Fruit fly (Drosophila melanogaster): Measurements from ENCODE around the gene alphaTub67C.

The alphaTub67C gene

DNA sequence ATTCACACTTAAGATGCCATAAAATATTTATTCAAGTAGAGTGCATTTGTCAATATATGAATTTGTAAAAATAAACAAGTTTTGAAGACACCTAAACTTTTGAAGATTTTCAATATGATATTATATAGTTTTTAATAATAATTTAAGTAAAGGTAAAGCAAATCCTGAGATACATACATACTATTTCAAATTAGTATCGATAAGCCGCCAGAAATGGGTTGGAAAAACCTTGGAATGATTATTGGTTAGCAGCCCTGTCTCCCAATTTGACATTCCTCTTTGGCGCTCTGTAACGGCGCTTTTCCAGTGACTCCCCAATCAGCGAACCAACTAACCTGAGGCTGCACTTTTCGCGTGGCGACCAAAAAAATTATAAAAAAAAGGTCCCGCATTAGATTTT, at the start of gene alphaTub67C:
alphaTub67C (plus strand) TSS at position 301 of the 400 bp plus-strand sequence.
- TF ChIP-seq Sin3A (optimal IDR thresholded peaks at IDR 0.05) (no peak), Myc (optimal IDR thresholded peaks at IDR 0.05) (no peak), ttk (optimal IDR thresholded peaks at IDR 0.05) (no peak), insv (optimal IDR thresholded peaks at IDR 0.05) (no peak), h (optimal IDR thresholded peaks at IDR 0.05) (no peak), psq (optimal IDR thresholded peaks at IDR 0.05) (no peak)

- TF ChIP-seq psq (optimal IDR thresholded peaks at IDR 0.05) (no peak), ttk (optimal IDR thresholded peaks at IDR 0.05) (no peak), Sin3A (optimal IDR thresholded peaks at IDR 0.05) (no peak), h (optimal IDR thresholded peaks at IDR 0.05) (no peak), Myc (optimal IDR thresholded peaks at IDR 0.05) (no peak), insv (optimal IDR thresholded peaks at IDR 0.05) (no peak)
These were observed 43.3 kb upstream of the alphaTub67C start, which contains the start of gene CG8329 for dm6 chr3L:9637812-9638211. TSS of gene CG8329 (plus strand) at chr3L:9638112.

DNA sequence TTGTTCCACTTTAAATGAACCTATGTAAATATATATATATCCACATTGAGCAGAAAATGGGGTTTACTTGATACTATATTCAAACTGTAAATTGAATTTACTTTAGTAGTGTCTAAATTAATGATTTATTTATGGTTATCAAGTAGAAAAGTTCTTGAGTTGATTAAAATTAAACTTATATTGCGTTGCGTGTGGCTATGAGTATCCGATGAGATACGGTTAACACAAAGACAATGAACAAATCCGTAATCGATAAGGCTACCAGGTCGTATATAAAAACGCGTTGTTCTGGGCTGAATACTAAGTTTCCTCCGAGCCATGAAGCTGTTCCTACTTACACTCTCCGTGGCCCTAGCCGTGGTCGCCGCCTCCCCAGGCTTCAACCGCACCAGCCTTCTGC, 42.1 kb upstream of the alphaTub67C start, which contains the start of gene CG18179:
CG18179 (plus strand) TSS at position 301 of the 400 bp plus-strand sequence.
- TF ChIP-seq Sin3A (optimal IDR thresholded peaks at IDR 0.05) = no peak
- no peak for TF ChIP-seq psq (optimal IDR thresholded peaks at IDR 0.05)

DNA sequence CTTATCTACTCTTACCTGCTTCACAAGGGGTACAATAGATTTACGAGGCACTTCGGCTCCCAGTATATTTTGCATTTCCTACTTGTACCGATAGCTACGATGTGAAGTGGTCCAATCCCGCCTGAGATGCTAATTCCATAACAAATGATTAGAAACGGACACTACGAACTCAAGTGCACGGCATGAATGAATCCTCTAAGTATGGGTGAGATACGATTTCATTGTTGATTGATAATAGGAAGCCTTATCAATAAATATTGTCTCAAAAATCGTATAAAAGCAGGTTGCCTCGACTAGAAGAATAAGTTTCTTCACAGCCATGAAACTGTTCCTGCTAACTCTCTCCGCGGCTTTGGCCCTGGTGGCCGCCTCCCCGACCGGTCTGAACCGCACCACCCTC, 40.4 kb upstream of the alphaTub67C start, which contains the start of gene CG18180:
CG18180 (plus strand) TSS at position 301 of the 400 bp plus-strand sequence.
- TF ChIP-seq h (optimal IDR thresholded peaks at IDR 0.05) (no peak), ttk (optimal IDR thresholded peaks at IDR 0.05) (no peak), Sin3A (optimal IDR thresholded peaks at IDR 0.05) (no peak), insv (optimal IDR thresholded peaks at IDR 0.05) (no peak), Myc (optimal IDR thresholded peaks at IDR 0.05) (no peak)

- no peak for TF ChIP-seq ttk (optimal IDR thresholded peaks at IDR 0.05)
- TF ChIP-seq Sin3A (optimal IDR thresholded peaks at IDR 0.05) = no peak
- TF ChIP-seq insv (optimal IDR thresholded peaks at IDR 0.05) = no peak
- TF ChIP-seq psq (optimal IDR thresholded peaks at IDR 0.05) = no peak
- TF ChIP-seq h (optimal IDR thresholded peaks at IDR 0.05) = no peak
- TF ChIP-seq Myc (optimal IDR thresholded peaks at IDR 0.05) = no peak
These were observed 37.3 kb upstream of the alphaTub67C start, which contains the start of gene CNMaR for dm6 chr3L:9643762-9644161. TSS of gene CNMaR (plus strand) at chr3L:9644109.

dm6 chr3L:9671372-9671771, 9.7 kb upstream of the alphaTub67C start:
- TF ChIP-seq ttk (optimal IDR thresholded peaks at IDR 0.05) = no peak
- no peak for TF ChIP-seq insv (optimal IDR thresholded peaks at IDR 0.05)

- TF ChIP-seq Myc (optimal IDR thresholded peaks at IDR 0.05) (no peak), h (optimal IDR thresholded peaks at IDR 0.05) (no peak), insv (optimal IDR thresholded peaks at IDR 0.05) (no peak), psq (optimal IDR thresholded peaks at IDR 0.05) (no peak)
These were observed 6.8 kb upstream of the alphaTub67C start for dm6 chr3L:9674300-9674699.

dm6 chr3L:9675528-9675963, 5.5 kb upstream of the alphaTub67C start:
- TF ChIP-seq Sin3A (optimal IDR thresholded peaks at IDR 0.05) (no peak), psq (optimal IDR thresholded peaks at IDR 0.05) (no peak), ttk (optimal IDR thresholded peaks at IDR 0.05) (no peak), Myc (optimal IDR thresholded peaks at IDR 0.05) (no peak), insv (optimal IDR thresholded peaks at IDR 0.05) (no peak), h (optimal IDR thresholded peaks at IDR 0.05) (no peak)

DNA sequence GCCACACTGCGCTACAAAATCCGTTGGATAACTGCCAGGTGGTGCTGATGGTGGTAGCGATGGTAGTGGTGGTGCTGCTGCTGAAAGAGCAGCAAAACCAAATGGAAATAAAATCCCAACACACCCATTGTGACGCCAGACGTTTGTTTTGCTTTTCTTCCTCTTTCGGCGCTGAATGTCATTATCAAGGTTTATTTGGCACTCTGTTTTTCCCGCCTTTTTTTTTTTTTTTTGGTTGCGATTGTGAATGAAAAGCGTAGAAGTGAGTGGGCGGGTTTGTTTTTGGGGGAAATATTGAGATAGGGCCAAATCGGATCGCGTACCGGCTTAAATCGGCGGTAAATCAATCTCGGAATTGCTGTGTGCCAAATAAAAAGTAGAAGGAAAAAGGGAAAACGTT, 3.8 kb upstream of the alphaTub67C start:
- TF ChIP-seq insv (optimal IDR thresholded peaks at IDR 0.05) (no peak), psq (optimal IDR thresholded peaks at IDR 0.05) (no peak), Myc (optimal IDR thresholded peaks at IDR 0.05) (no peak), Sin3A (optimal IDR thresholded peaks at IDR 0.05) (no peak), h (optimal IDR thresholded peaks at IDR 0.05) (no peak), ttk (optimal IDR thresholded peaks at IDR 0.05) (no peak)

DNA sequence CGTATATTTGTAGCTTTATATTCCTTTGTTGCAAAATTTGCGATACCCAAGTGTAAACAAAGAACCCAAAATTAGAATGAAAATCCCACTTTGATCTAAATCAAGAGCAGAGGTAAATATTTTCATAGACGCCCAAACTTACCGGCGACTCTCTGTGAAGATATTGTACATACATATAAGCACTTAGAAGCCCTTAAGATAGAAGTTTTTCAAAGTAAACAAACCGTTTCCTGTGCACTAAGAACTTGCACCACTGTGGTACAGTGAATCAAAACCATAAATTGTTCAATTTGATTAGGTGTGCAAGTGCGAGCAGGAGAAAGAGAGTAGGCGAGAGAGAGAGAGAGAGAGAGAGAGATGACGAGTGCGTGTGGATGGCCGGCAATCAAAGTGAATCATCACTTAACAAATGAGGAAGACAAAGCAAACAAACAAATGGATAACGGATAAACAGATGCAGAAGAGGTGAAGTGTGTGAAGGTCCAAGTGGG, 3.0 kb upstream of the alphaTub67C start:
- TF ChIP-seq psq (optimal IDR thresholded peaks at IDR 0.05) (no peak), Myc (optimal IDR thresholded peaks at IDR 0.05) (no peak), Sin3A (optimal IDR thresholded peaks at IDR 0.05) (no peak), h (optimal IDR thresholded peaks at IDR 0.05) (no peak), insv (optimal IDR thresholded peaks at IDR 0.05) (no peak), ttk (optimal IDR thresholded peaks at IDR 0.05) (no peak)

DNA sequence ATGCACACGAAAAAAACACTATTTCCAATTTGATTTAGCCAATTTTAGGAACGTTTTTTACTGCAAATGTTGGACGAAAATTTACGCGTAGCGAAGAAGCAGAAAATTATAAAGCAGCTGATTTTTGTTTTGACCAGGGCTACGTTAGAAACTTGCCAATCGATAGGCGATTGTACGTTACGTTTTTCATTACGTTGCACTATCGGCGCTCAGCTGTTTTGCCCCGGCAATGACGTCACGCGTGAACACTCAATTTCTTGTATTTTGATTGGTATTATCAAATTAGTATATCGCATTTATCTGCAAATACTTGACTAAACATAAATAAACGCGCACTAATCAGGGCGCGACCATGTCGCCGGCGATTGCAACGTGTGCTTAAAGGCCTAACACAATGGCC, 2.1 kb upstream of the alphaTub67C start, which contains the start of the genes fry and CG16717:
fry (minus strand) TSS at position 110 of the 400 bp plus-strand sequence.
CG16717 (plus strand) TSS at position 208 of the 400 bp plus-strand sequence.
- TF ChIP-seq Myc (optimal IDR thresholded peaks at IDR 0.05) (no peak), Sin3A (optimal IDR thresholded peaks at IDR 0.05) (no peak), psq (optimal IDR thresholded peaks at IDR 0.05) (no peak), ttk (optimal IDR thresholded peaks at IDR 0.05) (no peak), insv (optimal IDR thresholded peaks at IDR 0.05) (no peak), h (optimal IDR thresholded peaks at IDR 0.05) (no peak)

- TF ChIP-seq h (optimal IDR thresholded peaks at IDR 0.05) = no peak
- TF ChIP-seq Sin3A (optimal IDR thresholded peaks at IDR 0.05) = no peak
- no peak for TF ChIP-seq psq (optimal IDR thresholded peaks at IDR 0.05)
- TF ChIP-seq ttk (optimal IDR thresholded peaks at IDR 0.05) = no peak
- TF ChIP-seq Myc (optimal IDR thresholded peaks at IDR 0.05) = no peak
- TF ChIP-seq insv (optimal IDR thresholded peaks at IDR 0.05) = no peak
These were observed 3.8 kb downstream of the alphaTub67C start, which contains the start of gene CG16719 for dm6 chr3L:9684871-9685270. TSS of gene CG16719 (plus strand) at chr3L:9685171.

DNA sequence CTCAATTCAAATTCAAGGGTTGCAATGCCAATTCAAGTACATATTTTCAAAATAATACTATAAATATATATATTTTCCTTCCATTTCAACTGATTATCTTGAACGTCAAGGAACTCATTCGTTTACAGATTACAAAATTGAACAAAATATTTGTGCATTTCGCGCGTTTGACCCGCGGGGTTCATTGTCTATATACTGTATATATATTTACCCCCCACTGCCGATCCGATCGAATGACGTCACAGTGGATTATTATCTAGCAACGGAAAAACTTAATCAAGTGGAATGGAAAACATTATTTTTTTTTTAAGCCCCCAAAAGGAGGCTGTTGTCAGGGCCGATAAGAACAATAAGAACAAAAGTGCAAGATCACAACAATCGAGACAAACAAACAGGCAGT, 6.5 kb downstream of the alphaTub67C start:
- TF ChIP-seq Sin3A (optimal IDR thresholded peaks at IDR 0.05) (no peak), psq (optimal IDR thresholded peaks at IDR 0.05) (no peak), Myc (optimal IDR thresholded peaks at IDR 0.05) (no peak), h (optimal IDR thresholded peaks at IDR 0.05) (no peak), ttk (optimal IDR thresholded peaks at IDR 0.05) (no peak), insv (optimal IDR thresholded peaks at IDR 0.05) (no peak)

All from Kc167 (cell line).